Fruit fly (Drosophila melanogaster): Measurements from ENCODE around the gene alphaCOP.

dm6 chr3L:1674381-1674780, 29.4 kb upstream of the alphaCOP start, which contains the start of gene CG7991:
- no peak for TF ChIP-seq cic (GFP tag; optimal IDR thresholded peaks at IDR 0.05)
- no peak for TF ChIP-seq CG7045 (GFP tag; optimal IDR thresholded peaks at IDR 0.05)
- TF ChIP-seq tj (GFP tag; optimal IDR thresholded peaks at IDR 0.05), result no peak
- no peak for TF ChIP-seq Hr96 (GFP tag; optimal IDR thresholded peaks at IDR 0.05)
- TF ChIP-seq ovo (GFP tag; optimal IDR thresholded peaks at IDR 0.05), result no peak
- TF ChIP-seq CG1620 (GFP tag; optimal IDR thresholded peaks at IDR 0.05), result no peak
- TF ChIP-seq kay (GFP tag; ENCODE audit: borderline replicate concordance), result no peak
